Worm (Caenorhabditis elegans) whole organism, L1 larva: ENCODE data around the gene cdgs-1.

Source experiments
- C04F5.9 ChIP-seq: sonication (generic microtip); optimal IDR thresholded peaks from 2 replicates; lab custom pipeline; 2016; ENCODE audit warnings: missing genetic modification characterization, missing compliant biosample characterization
- C16A3.4 ChIP-seq: fragments of 150-350 bp; optimal IDR thresholded peaks from 2 replicates; lab custom pipeline; 2014; ENCODE audit warnings: missing biosample characterization, missing genetic modification characterization
- C34B4.2 ChIP-seq: sonication (generic microtip); optimal IDR thresholded peaks from 2 replicates; lab custom pipeline; 2017; ENCODE audit warnings: mild to moderate bottlenecking, missing genetic modification characterization, missing compliant biosample characterization
- F16B12.6 ChIP-seq: fragments of 150-350 bp; optimal IDR thresholded peaks from 2 replicates; lab custom pipeline; 2014; ENCODE audit warnings: missing biosample characterization, missing genetic modification characterization
- Y116A8C.19 ChIP-seq: sonication (generic microtip); optimal IDR thresholded peaks from 2 replicates; lab custom pipeline; 2016; ENCODE audit warnings: missing compliant biosample characterization, missing genetic modification characterization, borderline replicate concordance
- aha-1 ChIP-seq: fragments of 150-350 bp; optimal IDR thresholded peaks from 2 replicates; lab custom pipeline; 2014; ENCODE audit warnings: missing biosample characterization, missing genetic modification characterization
- aly-2 ChIP-seq: fragments of 150-350 bp; optimal IDR thresholded peaks from 2 replicates; lab custom pipeline; 2014; ENCODE audit warnings: missing biosample characterization, missing genetic modification characterization
- ama-1 ChIP-seq: fragments of 150-350 bp; optimal IDR thresholded peaks from 2 replicates; lab custom pipeline; 2014
- blmp-1 ChIP-seq: fragments of 150-350 bp; optimal IDR thresholded peaks from 2 replicates; lab custom pipeline; 2014; ENCODE audit warnings: missing biosample characterization, missing genetic modification characterization
- ceh-8 ChIP-seq: fragments of 200-800 bp; sonication (Bioruptor generic); optimal IDR thresholded peaks from 2 replicates; lab custom pipeline; 2018; ENCODE audit warnings: mild to moderate bottlenecking, missing genetic modification characterization, moderate library complexity, missing compliant biosample characterization
- ceh-82 ChIP-seq, 3 experiments: fragments of 150-350 bp in 1 of 3; sonication (generic microtip) in 2 of 3; optimal IDR thresholded peaks; 2 replicates each; lab custom pipeline; 2014 to 2017; ENCODE audit warnings: missing biosample characterization in 3 of 3, missing genetic modification characterization in 3 of 3
- ceh-90 ChIP-seq: sonication (generic microtip); optimal IDR thresholded peaks from 2 replicates; lab custom pipeline; 2016; ENCODE audit warnings: missing genetic modification characterization, missing compliant biosample characterization
- ces-1 ChIP-seq: fragments of 150-350 bp; optimal IDR thresholded peaks from 2 replicates; lab custom pipeline; 2014; ENCODE audit warnings: missing biosample characterization, missing genetic modification reagents, missing genetic modification characterization
- dpl-1 ChIP-seq, 3 experiments: fragments of 150-350 bp in 2 of 3; sonication (generic microtip) in 1 of 3; optimal IDR thresholded peaks; 2 replicates each; lab custom pipeline; 2014 to 2017; ENCODE audit warnings: missing biosample characterization in 3 of 3, missing genetic modification characterization in 3 of 3, missing genetic modification reagents in 3 of 3
- dsc-1 ChIP-seq: sonication (generic microtip); optimal IDR thresholded peaks from 2 replicates; lab custom pipeline; 2016; ENCODE audit warnings: mild to moderate bottlenecking, missing genetic modification characterization, missing compliant biosample characterization
- efl-3 ChIP-seq: fragments of 200-800 bp; sonication (Bioruptor generic); optimal IDR thresholded peaks from 2 replicates; lab custom pipeline; 2018; ENCODE audit warnings: mild to moderate bottlenecking, missing genetic modification characterization, missing compliant biosample characterization
- egl-13 ChIP-seq: sonication (generic microtip); optimal IDR thresholded peaks from 2 replicates; lab custom pipeline; 2016; ENCODE audit warnings: missing genotype, missing genetic modification reagents, missing genetic modification characterization, missing compliant biosample characterization
- egl-27 ChIP-seq, 2 experiments: fragments of 150-350 bp in 1 of 2; sonication (generic microtip); optimal IDR thresholded peaks; 3 replicates each; lab custom pipeline; 2017 to 2018; ENCODE audit warnings: missing biosample characterization in 2 of 2, missing genetic modification characterization in 2 of 2, missing genetic modification reagents in 2 of 2
- ets-5 ChIP-seq: fragments of 200-800 bp; sonication (Bioruptor generic); IDR thresholded peaks from 2 replicates; pipeline ENCODE4 v1.3.6; 2022; ENCODE audit warnings: missing genetic modification characterization, missing compliant biosample characterization
- fkh-10 ChIP-seq: sonication (generic microtip); optimal IDR thresholded peaks from 2 replicates; lab custom pipeline; 2017; ENCODE audit warnings: missing biosample characterization, missing genetic modification reagents, missing genetic modification characterization
- fkh-4 ChIP-seq: sonication (generic microtip); optimal IDR thresholded peaks from 2 replicates; lab custom pipeline; 2016; ENCODE audit warnings: missing compliant biosample characterization, missing genetic modification characterization, borderline replicate concordance
- fos-1 ChIP-seq: fragments of 150-350 bp; optimal IDR thresholded peaks from 2 replicates; lab custom pipeline; 2014; ENCODE audit warnings: missing biosample characterization, missing genetic modification characterization
- grh-1 ChIP-seq: fragments of 200-800 bp; sonication (Bioruptor generic); IDR thresholded peaks from 2 replicates; pipeline ENCODE4 v1.3.6; 2022; ENCODE audit warnings: missing genetic modification reagents, missing genetic modification characterization, missing compliant biosample characterization
- hlh-17 ChIP-seq: fragments of 200-800 bp; sonication (Bioruptor generic); optimal IDR thresholded peaks from 2 replicates; lab custom pipeline; 2018; ENCODE audit warnings: missing genetic modification characterization, mild to moderate bottlenecking, missing compliant biosample characterization, moderate library complexity, borderline replicate concordance
- hlh-4 ChIP-seq: sonication (generic microtip); optimal IDR thresholded peaks from 2 replicates; lab custom pipeline; 2016; ENCODE audit warnings: mild to moderate bottlenecking, missing genetic modification characterization, missing compliant biosample characterization
- irx-1 ChIP-seq: sonication (generic microtip); optimal IDR thresholded peaks from 2 replicates; lab custom pipeline; 2016; ENCODE audit warnings: missing genetic modification characterization, missing compliant biosample characterization
- isw-1 ChIP-seq: fragments of 200-800 bp; sonication (Bioruptor generic); IDR thresholded peaks from 2 replicates; pipeline ENCODE4 v1.3.6; 2022; ENCODE audit warnings: missing genetic modification characterization, missing compliant biosample characterization
- jun-1 ChIP-seq: fragments of 150-350 bp; optimal IDR thresholded peaks from 2 replicates; lab custom pipeline; 2014; ENCODE audit warnings: missing biosample characterization, missing genetic modification reagents, missing genetic modification characterization
- lin-15B ChIP-seq: fragments of 150-350 bp; sonication (generic microtip); optimal IDR thresholded peaks from 3 replicates; lab custom pipeline; 2014; ENCODE audit warnings: missing biosample characterization, missing genetic modification characterization
- lin-35 ChIP-seq, 2 experiments: fragments of 150-350 bp; optimal IDR thresholded peaks; 2 replicates each; lab custom pipeline; 2014; ENCODE audit warnings: missing biosample characterization in 2 of 2, missing genetic modification characterization in 2 of 2, missing genetic modification reagents in 2 of 2
- lsy-2 ChIP-seq, 2 experiments: fragments of 150-350 bp; optimal IDR thresholded peaks; 2 replicates each; lab custom pipeline; 2014; ENCODE audit warnings: missing biosample characterization in 2 of 2, missing genetic modification characterization in 2 of 2
- mef-2 ChIP-seq: fragments of 150-350 bp; optimal IDR thresholded peaks from 2 replicates; lab custom pipeline; 2014; ENCODE audit warnings: missing biosample characterization, missing genetic modification characterization
- nhr-12 ChIP-seq: sonication (generic microtip); optimal IDR thresholded peaks from 2 replicates; lab custom pipeline; 2017; ENCODE audit warnings: missing biosample characterization, missing genetic modification characterization
- nhr-237 ChIP-seq: fragments of 150-350 bp; optimal IDR thresholded peaks from 2 replicates; lab custom pipeline; 2014; ENCODE audit warnings: missing biosample characterization, missing genetic modification characterization
- nhr-28 ChIP-seq: fragments of 150-350 bp; optimal IDR thresholded peaks from 2 replicates; lab custom pipeline; 2014; ENCODE audit warnings: missing biosample characterization, missing genetic modification characterization
- nhr-47 ChIP-seq: sonication (generic microtip); optimal IDR thresholded peaks from 2 replicates; lab custom pipeline; 2016; ENCODE audit warnings: mild to moderate bottlenecking, missing genetic modification characterization, moderate library complexity, missing compliant biosample characterization
- nhr-71 ChIP-seq: sonication (generic microtip); optimal IDR thresholded peaks from 2 replicates; lab custom pipeline; 2016; ENCODE audit warnings: mild to moderate bottlenecking, missing genetic modification characterization, moderate library complexity, missing compliant biosample characterization
- nhr-76 ChIP-seq: sonication (generic microtip); optimal IDR thresholded peaks from 2 replicates; lab custom pipeline; 2017; ENCODE audit warnings: missing biosample characterization, missing genetic modification characterization
- nhr-84 ChIP-seq: sonication (generic microtip); optimal IDR thresholded peaks from 2 replicates; lab custom pipeline; 2017; ENCODE audit warnings: missing biosample characterization, missing genetic modification characterization
- nhr-85 ChIP-seq: sonication (generic microtip); peaks from one replicate; lab custom pipeline; 2016; ENCODE audit warnings: missing genetic modification characterization, inconsistent platforms, missing compliant biosample characterization
- nhr-90 ChIP-seq: sonication (generic microtip); optimal IDR thresholded peaks from 2 replicates; lab custom pipeline; 2016; ENCODE audit warnings: mild to moderate bottlenecking, missing genetic modification characterization, missing compliant biosample characterization; ENCODE audit not compliant: poor library complexity
- snpc-4 ChIP-seq: fragments of 150-350 bp; optimal IDR thresholded peaks from 2 replicates; lab custom pipeline; 2014; ENCODE audit warnings: missing biosample characterization, missing genetic modification characterization
- snu-23 ChIP-seq: sonication (generic microtip); optimal IDR thresholded peaks from 2 replicates; lab custom pipeline; 2016; ENCODE audit warnings: missing genetic modification characterization, missing compliant biosample characterization
- sptf-1 ChIP-seq: fragments of 150-350 bp; optimal IDR thresholded peaks from 2 replicates; lab custom pipeline; 2014; ENCODE audit warnings: missing biosample characterization, missing genetic modification characterization
- swsn-7 ChIP-seq: sonication (generic microtip); optimal IDR thresholded peaks from 2 replicates; lab custom pipeline; 2016; ENCODE audit warnings: missing genetic modification characterization, missing compliant biosample characterization
- tbx-2 ChIP-seq: sonication (generic microtip); optimal IDR thresholded peaks from 2 replicates; lab custom pipeline; 2016; ENCODE audit warnings: missing genetic modification characterization, missing compliant biosample characterization
- vab-15 ChIP-seq: sonication (generic microtip); optimal IDR thresholded peaks from 2 replicates; lab custom pipeline; 2017; ENCODE audit warnings: missing genotype, mild to moderate bottlenecking, missing genetic modification characterization, missing compliant biosample characterization
- xbp-1 ChIP-seq: sonication (generic microtip); optimal IDR thresholded peaks from 2 replicates; lab custom pipeline; 2016; ENCODE audit warnings: missing genetic modification characterization, missing compliant biosample characterization
- zag-1 ChIP-seq: fragments of 150-350 bp; optimal IDR thresholded peaks from 2 replicates; lab custom pipeline; 2014; ENCODE audit warnings: missing biosample characterization, missing genetic modification characterization
- zip-4 ChIP-seq: fragments of 200-800 bp; sonication (Bioruptor generic); optimal IDR thresholded peaks from 2 replicates; lab custom pipeline; 2018; ENCODE audit warnings: mild to moderate bottlenecking, missing genetic modification characterization, moderate library complexity, missing compliant biosample characterization
- ztf-4 ChIP-seq: fragments of 150-350 bp; optimal IDR thresholded peaks from 2 replicates; lab custom pipeline; 2014; ENCODE audit warnings: missing biosample characterization, missing genetic modification characterization

The cdgs-1 gene

ce11 chrIV:7789521-7789949, 26.0 kb downstream of the cdgs-1 start, which contains the start of gene imp-3 (continued):
- TF ChIP-seq C34B4.2 (tag; lab: Kevin White, UChicago) (no peak), lin-35 (GFP tag; optimal IDR thresholded peaks at IDR 0.05; lab: Kevin White, UChicago) (peak; percentile 13 to 62), xbp-1 (peak; percentile 7), nhr-76 (tag; lab: Kevin White, UChicago) (no peak), nhr-85 (peak; percentile 40), nhr-237 (tag; lab: Kevin White, UChicago) (no peak), efl-3 (GFP tag; lab: Kevin White, UChicago) (no peak), blmp-1 (peak; percentile 21), irx-1 (tag; lab: Kevin White, UChicago) (peak; percentile 18), egl-27 (tag; optimal IDR thresholded peaks at IDR 0.05; lab: Kevin White, UChicago) (no peak)
- TF ChIP-seq, all 84 proteins: peak for 27

- no peak for TF ChIP-seq fkh-10 (GFP tag; lab: Kevin White, UChicago)
- TF ChIP-seq isw-1 (GFP tag; lab: Robert Waterston, UW): peak; percentile 15; the same call in 1 of the 2 replicates
- no peak for TF ChIP-seq snpc-4 (tag; lab: Kevin White, UChicago)
- TF ChIP-seq lin-15B (tag; lab: Kevin White, UChicago): peak; percentile 76
- TF ChIP-seq F16B12.6 (tag; lab: Kevin White, UChicago): no peak
- TF ChIP-seq hlh-17 (GFP tag; lab: Kevin White, UChicago): no peak
- TF ChIP-seq ztf-4: no peak
- TF ChIP-seq fos-1: no peak
- no peak for TF ChIP-seq C34B4.2 (tag; lab: Kevin White, UChicago)
- TF ChIP-seq nhr-47 (tag; lab: Kevin White, UChicago): peak; percentile 80
- TF ChIP-seq C16A3.4 (tag; lab: Kevin White, UChicago): peak; percentile 70
- no peak for TF ChIP-seq fkh-4 (tag; lab: Kevin White, UChicago)
- TF ChIP-seq nhr-12 (tag; lab: Kevin White, UChicago): no peak
- no peak for TF ChIP-seq Y116A8C.19 (tag; lab: Kevin White, UChicago)
- peak; percentile 53 to 74 (median 72) for TF ChIP-seq dpl-1 (GFP tag; optimal IDR thresholded peaks at IDR 0.05; lab: Kevin White, UChicago)
- TF ChIP-seq nhr-84: no peak
- no peak for TF ChIP-seq nhr-28 (tag; lab: Kevin White, UChicago)
- TF ChIP-seq ceh-82 (tag; optimal IDR thresholded peaks at IDR 0.05; lab: Kevin White, UChicago): peak; percentile 52 to 59 (median 52)
- TF ChIP-seq efl-3 (GFP tag; lab: Kevin White, UChicago): no peak
- no peak for TF ChIP-seq vab-15 (tag; lab: Kevin White, UChicago)
- no peak for TF ChIP-seq aha-1 (tag; lab: Kevin White, UChicago)
- no peak for TF ChIP-seq C04F5.9 (tag; lab: Kevin White, UChicago)
- peak; percentile 89 to 90 for TF ChIP-seq lsy-2 (tag; optimal IDR thresholded peaks at IDR 0.05; lab: Kevin White, UChicago)
- peak; percentile 60 for TF ChIP-seq nhr-90 (tag; lab: Kevin White, UChicago)
- no peak for TF ChIP-seq hlh-4 (tag; lab: Kevin White, UChicago)
- TF ChIP-seq swsn-7 (tag; lab: Kevin White, UChicago): peak; percentile 80
- TF ChIP-seq egl-13 (tag; lab: Kevin White, UChicago): peak; percentile 42
- TF ChIP-seq aly-2: no peak
- peak; percentile 85 for TF ChIP-seq nhr-71 (tag; lab: Kevin White, UChicago)
- TF ChIP-seq zip-4 (GFP tag; lab: Kevin White, UChicago): no peak
- TF ChIP-seq jun-1 (tag; lab: Kevin White, UChicago): no peak
- TF ChIP-seq xbp-1: peak; percentile 79
- TF ChIP-seq ama-1 (lab: Kevin White, UChicago): peak; percentile 64
- TF ChIP-seq ceh-8: no peak
- TF ChIP-seq tbx-2: peak; percentile 65
- no peak for TF ChIP-seq ces-1 (GFP tag; lab: Kevin White, UChicago)
- TF ChIP-seq dsc-1: peak; percentile 75
- peak; percentile 83 for TF ChIP-seq snu-23
- TF ChIP-seq mef-2 (tag; lab: Kevin White, UChicago): no peak
- TF ChIP-seq ceh-90 (tag; lab: Kevin White, UChicago): no peak
- TF ChIP-seq grh-1 (GFP tag; lab: Robert Waterston, UW): 0 out of 2 replicates have a peak, but pooled peaks have one; percentile 11
- TF ChIP-seq sptf-1 (tag; lab: Kevin White, UChicago): no peak
- no peak for TF ChIP-seq ets-5 (GFP tag; lab: Robert Waterston, UW)
- TF ChIP-seq zag-1 (tag; lab: Kevin White, UChicago): no peak
- peak; percentile 67 to 77 for TF ChIP-seq lin-35 (GFP tag; optimal IDR thresholded peaks at IDR 0.05; lab: Kevin White, UChicago)
These were observed 29.9 kb downstream of the cdgs-1 start, which contains the start of gene tag-322 for ce11 chrIV:7785506-7786065. Gene tag-322, minus strand, starts transcription at chrIV:7785556.
